Worm (Caenorhabditis elegans) whole organism, late embryonic: ENCODE measurements around the gene mrps-26.

Experiments used
- C08G9.2 ChIP-seq: sonication (generic microtip); optimal IDR thresholded peaks from 2 replicates; lab custom pipeline; 2016; ENCODE audit warnings: mild to moderate bottlenecking, missing genetic modification characterization, moderate library complexity, missing compliant biosample characterization
- F13H6.1 ChIP-seq: sonication (generic microtip); optimal IDR thresholded peaks from 2 replicates; lab custom pipeline; 2016; ENCODE audit warnings: missing genetic modification characterization, missing compliant biosample characterization
- K02D7.2 ChIP-seq: sonication (generic microtip); optimal IDR thresholded peaks from 2 replicates; lab custom pipeline; 2017; ENCODE audit warnings: mild to moderate bottlenecking, missing genetic modification characterization, missing compliant biosample characterization
- Y22D7AL.16 ChIP-seq: sonication (generic microtip); optimal IDR thresholded peaks from 2 replicates; lab custom pipeline; 2016; ENCODE audit warnings: missing genetic modification characterization, missing compliant biosample characterization
- ahr-1 ChIP-seq: sonication (generic microtip); optimal IDR thresholded peaks from 2 replicates; lab custom pipeline; 2016; ENCODE audit warnings: missing genetic modification characterization, missing compliant biosample characterization
- ama-1 ChIP-seq: fragments of 150-350 bp; optimal IDR thresholded peaks from 2 replicates; lab custom pipeline; 2014
- ceh-14 ChIP-seq: sonication (generic microtip); optimal IDR thresholded peaks from 2 replicates; lab custom pipeline; 2016; ENCODE audit warnings: missing genotype, missing genetic modification characterization, missing compliant biosample characterization
- ceh-19 ChIP-seq: fragments of 200-800 bp; sonication (Bioruptor generic); optimal IDR thresholded peaks from 2 replicates; lab custom pipeline; 2018; ENCODE audit warnings: mild to moderate bottlenecking, missing genetic modification characterization, missing compliant biosample characterization
- ceh-2 ChIP-seq: sonication (generic microtip); optimal IDR thresholded peaks from 2 replicates; lab custom pipeline; 2016; ENCODE audit warnings: missing genotype, missing genetic modification characterization, missing compliant biosample characterization
- ceh-24 ChIP-seq: sonication (generic microtip); optimal IDR thresholded peaks from 2 replicates; lab custom pipeline; 2016; ENCODE audit warnings: mild to moderate bottlenecking, missing genetic modification characterization, missing compliant biosample characterization
- ceh-30 ChIP-seq: fragments of 150-350 bp; optimal IDR thresholded peaks from 2 replicates; lab custom pipeline; 2014; ENCODE audit warnings: missing biosample characterization, missing genetic modification characterization
- ceh-31 ChIP-seq: sonication (generic microtip); optimal IDR thresholded peaks from 2 replicates; lab custom pipeline; 2016; ENCODE audit warnings: missing genetic modification characterization, missing compliant biosample characterization
- ceh-45 ChIP-seq: fragments of 200-800 bp; sonication (Bioruptor generic); IDR thresholded peaks from 2 replicates; pipeline ENCODE4 v1.3.6; 2022; ENCODE audit warnings: missing genetic modification reagents, missing genetic modification characterization, missing compliant biosample characterization
- ceh-48 ChIP-seq: sonication (generic microtip); optimal IDR thresholded peaks from 2 replicates; lab custom pipeline; 2016; ENCODE audit warnings: missing genetic modification characterization, inconsistent platforms, missing compliant biosample characterization
- ceh-6 ChIP-seq: fragments of 200-800 bp; sonication (Bioruptor generic); optimal IDR thresholded peaks from 2 replicates; lab custom pipeline; 2018; ENCODE audit warnings: mild to moderate bottlenecking, missing genetic modification characterization, missing compliant biosample characterization
- ceh-9 ChIP-seq: sonication (generic microtip); optimal IDR thresholded peaks from 2 replicates; lab custom pipeline; 2016; ENCODE audit warnings: mild to moderate bottlenecking, missing genetic modification characterization, inconsistent platforms, missing compliant biosample characterization
- che-1 ChIP-seq: sonication (generic microtip); optimal IDR thresholded peaks from 2 replicates; lab custom pipeline; 2016; ENCODE audit warnings: mild to moderate bottlenecking, missing genetic modification characterization, missing compliant biosample characterization
- dve-1 ChIP-seq: sonication (generic microtip); optimal IDR thresholded peaks from 2 replicates; lab custom pipeline; 2017; ENCODE audit warnings: antibody characterized with exemption, mild to moderate bottlenecking, missing genetic modification characterization, missing compliant biosample characterization
- elt-4 ChIP-seq: sonication (generic microtip); optimal IDR thresholded peaks from 2 replicates; lab custom pipeline; 2016; ENCODE audit warnings: missing genetic modification characterization, missing compliant biosample characterization
- eyg-1 ChIP-seq: sonication (generic microtip); optimal IDR thresholded peaks from 2 replicates; lab custom pipeline; 2016; ENCODE audit warnings: missing genotype, missing genetic modification characterization, missing compliant biosample characterization
- fkh-6 ChIP-seq: sonication (generic microtip); optimal IDR thresholded peaks from 2 replicates; lab custom pipeline; 2016; ENCODE audit warnings: missing genetic modification characterization, missing compliant biosample characterization
- gmeb-2 ChIP-seq: sonication (generic microtip); optimal IDR thresholded peaks from 2 replicates; lab custom pipeline; 2016; ENCODE audit warnings: missing genetic modification characterization, inconsistent platforms, missing compliant biosample characterization
- hlh-13 ChIP-seq: fragments of 200-800 bp; sonication (Bioruptor generic); optimal IDR thresholded peaks from 2 replicates; lab custom pipeline; 2018; ENCODE audit warnings: mild to moderate bottlenecking, missing genetic modification characterization, missing compliant biosample characterization
- hlh-15 ChIP-seq: sonication (generic microtip); optimal IDR thresholded peaks from 2 replicates; lab custom pipeline; 2016; ENCODE audit warnings: missing genetic modification characterization, missing compliant biosample characterization
- hlh-30 ChIP-seq: sonication (generic microtip); optimal IDR thresholded peaks from 2 replicates; lab custom pipeline; 2017; ENCODE audit warnings: antibody characterized with exemption, missing genetic modification characterization, missing compliant biosample characterization; ENCODE audit not compliant: insufficient read depth
- hlh-8 ChIP-seq: sonication (generic microtip); optimal IDR thresholded peaks from 2 replicates; lab custom pipeline; 2016; ENCODE audit warnings: missing genotype, missing genetic modification characterization, missing compliant biosample characterization
- lim-6 ChIP-seq: sonication (generic microtip); optimal IDR thresholded peaks from 2 replicates; lab custom pipeline; 2016; ENCODE audit warnings: missing genetic modification characterization, missing compliant biosample characterization
- lin-11 ChIP-seq: fragments of 200-800 bp; sonication (Bioruptor generic); optimal IDR thresholded peaks from 2 replicates; lab custom pipeline; 2018; ENCODE audit warnings: mild to moderate bottlenecking, missing genetic modification characterization, missing compliant biosample characterization
- madf-2 ChIP-seq: sonication (generic microtip); optimal IDR thresholded peaks from 2 replicates; lab custom pipeline; 2017; ENCODE audit warnings: missing genetic modification characterization, missing compliant biosample characterization
- nfya-1 ChIP-seq: sonication (generic microtip); optimal IDR thresholded peaks from 2 replicates; lab custom pipeline; 2017; ENCODE audit warnings: missing genetic modification characterization, mild to moderate bottlenecking, missing compliant biosample characterization, antibody characterized with exemption, moderate library complexity
- nhr-11 ChIP-seq: fragments of 150-350 bp; optimal IDR thresholded peaks from 2 replicates; lab custom pipeline; 2014; ENCODE audit warnings: missing biosample characterization, missing genetic modification characterization
- npax-4 ChIP-seq: sonication (generic microtip); optimal IDR thresholded peaks from 2 replicates; lab custom pipeline; 2016; ENCODE audit warnings: missing genetic modification characterization, missing compliant biosample characterization
- odd-2 ChIP-seq: sonication (generic microtip); optimal IDR thresholded peaks from 2 replicates; lab custom pipeline; 2017; ENCODE audit warnings: antibody characterized with exemption, mild to moderate bottlenecking, missing genetic modification characterization, missing compliant biosample characterization
- pha-2 ChIP-seq: sonication (generic microtip); optimal IDR thresholded peaks from 2 replicates; lab custom pipeline; 2017; ENCODE audit warnings: mild to moderate bottlenecking, missing genetic modification characterization, missing compliant biosample characterization
- pros-1 ChIP-seq: fragments of 150-350 bp; optimal IDR thresholded peaks from 2 replicates; lab custom pipeline; 2014; ENCODE audit warnings: missing biosample characterization, missing genetic modification reagents, missing genetic modification characterization
- ref-2 ChIP-seq: sonication (generic microtip); optimal IDR thresholded peaks from 2 replicates; lab custom pipeline; 2016; ENCODE audit warnings: missing genetic modification characterization, missing compliant biosample characterization
- rnt-1 ChIP-seq: sonication (generic microtip); optimal IDR thresholded peaks from 2 replicates; lab custom pipeline; 2016; ENCODE audit warnings: missing genetic modification characterization, missing compliant biosample characterization
- sdc-2 ChIP-seq: sonication (generic microtip); optimal IDR thresholded peaks from 2 replicates; lab custom pipeline; 2016; ENCODE audit warnings: missing genotype, missing genetic modification characterization, missing compliant biosample characterization
- syd-9 ChIP-seq: sonication (generic microtip); optimal IDR thresholded peaks from 2 replicates; lab custom pipeline; 2016; ENCODE audit warnings: mild to moderate bottlenecking, missing genetic modification characterization, moderate library complexity, missing compliant biosample characterization
- tbx-2 ChIP-seq: sonication (generic microtip); optimal IDR thresholded peaks from 2 replicates; lab custom pipeline; 2016; ENCODE audit warnings: missing genetic modification characterization, missing compliant biosample characterization
- unc-55 ChIP-seq: sonication (generic microtip); optimal IDR thresholded peaks from 2 replicates; lab custom pipeline; 2017; ENCODE audit warnings: missing biosample characterization, missing genetic modification reagents, missing genetic modification characterization

The mrps-26 gene

DNA sequence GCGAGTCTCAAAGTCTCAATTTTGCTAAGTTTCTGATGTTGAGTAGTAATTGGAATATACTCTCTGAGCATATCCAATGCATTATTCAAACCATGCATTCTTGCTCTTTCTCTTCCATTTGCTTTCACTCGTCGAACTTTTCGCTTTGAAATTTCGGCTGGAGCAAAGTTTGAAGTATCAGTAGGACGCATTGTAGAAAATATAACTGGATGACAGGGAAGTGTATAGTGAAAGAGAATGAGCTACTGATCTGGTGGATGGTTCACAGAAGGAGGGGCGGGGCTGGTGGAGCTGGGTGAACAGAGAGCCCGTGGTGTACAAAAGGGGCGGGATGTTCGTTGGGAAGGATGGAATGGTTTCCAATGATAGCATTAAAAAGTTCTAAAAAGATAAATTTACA lies 7.4 kb downstream of the mrps-26 start:
- TF ChIP-seq C08G9.2 (no peak), unc-55 (no peak), syd-9 (tag; lab: Kevin White, UChicago) (no peak), rnt-1 (no peak), hlh-15 (no peak), hlh-8 (tag; lab: Kevin White, UChicago) (no peak), hlh-30 (tag; lab: Kevin White, UChicago) (no peak), pros-1 (no peak), nhr-11 (tag; lab: Kevin White, UChicago) (no peak), tbx-2 (no peak), ceh-2 (tag; lab: Kevin White, UChicago) (no peak), che-1 (no peak), ceh-31 (tag; lab: Kevin White, UChicago) (no peak), ama-1 (lab: Kevin White, UChicago) (no peak), ceh-6 (no peak), ceh-19 (GFP tag; lab: Kevin White, UChicago) (no peak), odd-2 (no peak), F13H6.1 (tag; lab: Kevin White, UChicago) (no peak), fkh-6 (tag; lab: Kevin White, UChicago) (no peak), ref-2 (tag; lab: Kevin White, UChicago) (no peak)

DNA sequence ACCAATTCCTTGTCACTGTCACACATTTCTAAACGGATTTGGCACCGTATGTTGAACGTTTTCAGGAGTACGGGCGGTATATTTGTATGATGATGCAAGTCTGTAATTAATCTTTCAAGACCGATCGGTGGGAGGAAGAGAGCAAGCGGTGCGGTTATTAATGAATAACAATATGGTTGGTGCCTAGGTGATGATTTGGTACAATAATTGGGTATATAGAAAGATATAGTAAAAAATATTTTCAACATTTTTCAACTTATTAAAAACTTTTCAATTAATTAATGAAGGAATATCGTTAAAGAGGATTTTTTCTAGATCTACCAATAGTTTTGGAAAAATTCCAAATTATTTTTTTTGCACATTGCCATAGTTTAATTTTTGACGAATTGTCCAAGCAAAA lies 10.1 kb downstream of the mrps-26 start, which contains the start of gene cnd-1:
Gene cnd-1, minus strand, starts transcription at position 101 of the 400 bp plus-strand sequence.
- TF ChIP-seq hlh-30 (tag; lab: Kevin White, UChicago) (no peak), ceh-2 (tag; lab: Kevin White, UChicago) (no peak), eyg-1 (tag; lab: Kevin White, UChicago) (no peak), sdc-2 (no peak), npax-4 (tag; lab: Kevin White, UChicago) (no peak), F13H6.1 (tag; lab: Kevin White, UChicago) (no peak), ceh-24 (no peak), lim-6 (tag; lab: Kevin White, UChicago) (no peak), unc-55 (no peak), lin-11 (tag; lab: Kevin White, UChicago) (no peak), elt-4 (tag; lab: Kevin White, UChicago) (no peak), ceh-9 (tag; lab: Kevin White, UChicago) (no peak), syd-9 (tag; lab: Kevin White, UChicago) (no peak), che-1 (no peak), nfya-1 (no peak), gmeb-2 (tag; lab: Kevin White, UChicago) (no peak), hlh-13 (GFP tag; lab: Kevin White, UChicago) (no peak)

DNA sequence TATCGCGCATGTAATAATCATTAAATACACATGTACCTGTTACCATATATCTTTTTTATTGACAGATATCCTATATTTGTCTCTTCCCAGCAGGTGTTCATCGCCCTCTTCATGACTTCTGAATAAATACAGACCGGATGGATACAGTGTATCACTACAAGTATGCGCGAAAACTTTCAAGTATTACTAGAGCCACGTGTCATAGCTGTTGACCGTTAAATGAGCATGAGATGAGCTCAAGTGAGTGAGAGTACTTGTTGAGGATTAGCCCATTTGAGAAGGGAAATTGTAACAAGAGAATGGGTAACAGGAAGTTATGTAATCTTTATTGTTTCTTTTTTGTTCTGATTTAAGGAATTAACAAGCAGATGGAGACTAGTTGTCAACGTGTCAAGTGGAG lies 10.7 kb downstream of the mrps-26 start:
- no peak for TF ChIP-seq ceh-48
- TF ChIP-seq madf-2 = no peak
- no peak for TF ChIP-seq pha-2
- no peak for TF ChIP-seq ama-1 (lab: Kevin White, UChicago)
- no peak for TF ChIP-seq ceh-14 (tag; lab: Kevin White, UChicago)
- no peak for TF ChIP-seq Y22D7AL.16
- TF ChIP-seq ceh-45 (GFP tag; lab: Robert Waterston, UW) = no peak
- TF ChIP-seq ceh-24 = no peak
- no peak for TF ChIP-seq ceh-6
- TF ChIP-seq K02D7.2 (tag; lab: Kevin White, UChicago) = no peak
- no peak for TF ChIP-seq ahr-1
- no peak for TF ChIP-seq dve-1 (tag; lab: Kevin White, UChicago)
- TF ChIP-seq ceh-30 (tag; lab: Kevin White, UChicago) = no peak
- TF ChIP-seq, all 69 proteins: peak for 0
